Fruit fly (Drosophila melanogaster) whole organism, embryonic: ENCODE data around the gene Lamtor4.

ENCODE experiments used
- ATbp ChIP-seq: fragments of 200-800 bp; sonication (Bioruptor generic); optimal IDR thresholded peaks from 2 replicates; lab custom pipeline; 2017; ENCODE audit warnings: missing biosample characterization, mild to moderate bottlenecking, missing genetic modification characterization, missing genetic modification reagents
- Aef1 ChIP-seq: fragments of 200-800 bp; sonication (Bioruptor generic); IDR thresholded peaks from 3 replicates; pipeline ENCODE4 v1.3.6; 2022; ENCODE audit warnings: missing biosample characterization, missing genetic modification characterization
- Atf-2 ChIP-seq: fragments of 200-800 bp; sonication (Bioruptor generic); optimal IDR thresholded peaks from 2 replicates; lab custom pipeline; 2016; ENCODE audit warnings: missing biosample characterization, missing genetic modification characterization
- CG10366 ChIP-seq: fragments of 200-800 bp; sonication (Bioruptor generic); IDR thresholded peaks from 2 replicates; pipeline ENCODE4 v1.3.6; 2022; ENCODE audit warnings: missing biosample characterization, missing genetic modification characterization
- CG13287 ChIP-seq: fragments of 200-800 bp; sonication (Bioruptor generic); IDR thresholded peaks from 2 replicates; pipeline ENCODE4 v1.3.6; 2022; ENCODE audit warnings: missing biosample characterization, missing genetic modification characterization; ENCODE audit not compliant: partially characterized antibody
- CG16813 ChIP-seq: fragments of 200-800 bp; sonication (Bioruptor generic); IDR thresholded peaks from 3 replicates; pipeline ENCODE4 v1.3.6; 2022; ENCODE audit warnings: missing biosample characterization, missing genetic modification characterization; ENCODE audit not compliant: partially characterized antibody
- CG16863 ChIP-seq: fragments of 200-800 bp; sonication (Bioruptor generic); optimal IDR thresholded peaks from 3 replicates; lab custom pipeline; 2016; ENCODE audit warnings: missing biosample characterization, missing genetic modification characterization
- CG1792 ChIP-seq: fragments of 200-800 bp; sonication (Bioruptor generic); optimal IDR thresholded peaks from 2 replicates; lab custom pipeline; 2016; ENCODE audit warnings: missing biosample characterization, missing genetic modification characterization
- CG18262 ChIP-seq: fragments of 200-800 bp; optimal IDR thresholded peaks from 3 replicates; lab custom pipeline; 2019; ENCODE audit warnings: missing biosample characterization, mild to moderate bottlenecking, missing genetic modification characterization, moderate library complexity
- CG2116 ChIP-seq: fragments of 200-800 bp; sonication (Bioruptor generic); optimal IDR thresholded peaks from 3 replicates; lab custom pipeline; 2018; ENCODE audit warnings: missing biosample characterization, mild to moderate bottlenecking, missing genetic modification characterization
- CG30431 ChIP-seq: fragments of 200-800 bp; sonication (Bioruptor generic); optimal IDR thresholded peaks from 2 replicates; lab custom pipeline; 2017; ENCODE audit warnings: missing biosample characterization, missing genetic modification characterization
- CG34376 ChIP-seq: fragments of 200-800 bp; sonication (Bioruptor generic); optimal IDR thresholded peaks from 2 replicates; lab custom pipeline; 2018; ENCODE audit warnings: missing biosample characterization, mild to moderate bottlenecking, missing genetic modification characterization
- CG3995 ChIP-seq: fragments of 200-800 bp; sonication (Bioruptor generic); optimal IDR thresholded peaks from 3 replicates; lab custom pipeline; 2016; ENCODE audit warnings: missing biosample characterization, missing genetic modification characterization
- CG4404 ChIP-seq: fragments of 200-800 bp; sonication (Bioruptor generic); IDR thresholded peaks from 2 replicates; pipeline ENCODE4 v1.3.6; 2022; ENCODE audit warnings: missing biosample characterization, missing genetic modification characterization
- CG6254 ChIP-seq: fragments of 200-800 bp; sonication (Bioruptor generic); optimal IDR thresholded peaks from 3 replicates; lab custom pipeline; 2017; ENCODE audit warnings: mild to moderate bottlenecking, missing biosample characterization, missing genetic modification reagents, missing genetic modification characterization
- CG7786 ChIP-seq: fragments of 200-800 bp; sonication (Bioruptor generic); optimal IDR thresholded peaks from 2 replicates; lab custom pipeline; 2016; ENCODE audit warnings: missing biosample characterization, missing genetic modification characterization
- CG7963 ChIP-seq: fragments of 200-800 bp; sonication (Bioruptor generic); IDR thresholded peaks from 3 replicates; pipeline ENCODE4 v1.3.6; 2022; ENCODE audit warnings: missing biosample characterization, missing genetic modification characterization; ENCODE audit not compliant: partially characterized antibody
- CG8290 ChIP-seq, 3 experiments: fragments of 200-800 bp; sonication (Bioruptor generic); optimal IDR thresholded peaks; 2 replicates each; lab custom pipeline; 2016 to 2019; ENCODE audit warnings: missing biosample characterization in 3 of 3, missing genetic modification characterization in 3 of 3, mild to moderate bottlenecking in 2 of 3, moderate library complexity in 1 of 3
- CG8944 ChIP-seq: fragments of 200-800 bp; sonication (Bioruptor generic); optimal IDR thresholded peaks from 3 replicates; lab custom pipeline; 2016; ENCODE audit warnings: missing biosample characterization, missing genetic modification characterization
- CG9727 ChIP-seq: fragments of 200-800 bp; sonication (Bioruptor generic); optimal IDR thresholded peaks from 3 replicates; lab custom pipeline; 2017; ENCODE audit warnings: missing biosample characterization, mild to moderate bottlenecking, missing genetic modification characterization
- Camta ChIP-seq: fragments of 200-800 bp; sonication (Bioruptor generic); optimal IDR thresholded peaks from 2 replicates; lab custom pipeline; 2016; ENCODE audit warnings: missing biosample characterization, missing genetic modification characterization
- CkIIα-i1 ChIP-seq: fragments of 200-800 bp; sonication (Bioruptor generic); IDR thresholded peaks from 2 replicates; pipeline ENCODE4 v1.3.6; 2022; ENCODE audit warnings: missing biosample characterization, missing genetic modification characterization
- Dref ChIP-seq: fragments of 200-800 bp; sonication (Bioruptor generic); IDR thresholded peaks from 2 replicates; pipeline ENCODE4 v1.3.6; 2022; ENCODE audit warnings: missing biosample characterization, missing genetic modification characterization
- H2.0 ChIP-seq: fragments of 200-800 bp; sonication (Bioruptor generic); IDR thresholded peaks from 2 replicates; pipeline ENCODE4 v1.3.6; 2022; ENCODE audit warnings: missing biosample characterization, missing genetic modification characterization
- Hand ChIP-seq: fragments of 200-800 bp; sonication (Bioruptor generic); optimal IDR thresholded peaks from 2 replicates; lab custom pipeline; 2017; ENCODE audit warnings: mild to moderate bottlenecking, missing biosample characterization, missing genetic modification reagents, missing genetic modification characterization
- MESR4 ChIP-seq: fragments of 200-800 bp; sonication (Bioruptor generic); optimal IDR thresholded peaks from 2 replicates; lab custom pipeline; 2018; ENCODE audit warnings: missing biosample characterization, mild to moderate bottlenecking, missing genetic modification characterization, moderate library complexity
- Oli ChIP-seq: fragments of 200-800 bp; sonication (Bioruptor generic); optimal IDR thresholded peaks from 2 replicates; lab custom pipeline; 2018; ENCODE audit warnings: missing biosample characterization, mild to moderate bottlenecking, missing genetic modification characterization, moderate library complexity
- Opbp ChIP-seq: fragments of 200-800 bp; sonication (Bioruptor generic); IDR thresholded peaks from 3 replicates; pipeline ENCODE4 v1.3.6; 2022; ENCODE audit warnings: missing biosample characterization, missing genetic modification characterization; ENCODE audit not compliant: partially characterized antibody
- amos ChIP-seq: fragments of 200-800 bp; sonication (Bioruptor generic); IDR thresholded peaks from 2 replicates; pipeline ENCODE4 v1.3.6; 2022; ENCODE audit warnings: missing biosample characterization, missing genetic modification characterization; ENCODE audit not compliant: partially characterized antibody
- ato ChIP-seq: fragments of 200-800 bp; sonication (Bioruptor generic); IDR thresholded peaks from 2 replicates; pipeline ENCODE4 v1.3.6; 2022; ENCODE audit warnings: missing biosample characterization, missing genetic modification characterization; ENCODE audit not compliant: partially characterized antibody
- bbx ChIP-seq: fragments of 200-800 bp; sonication (Bioruptor generic); IDR thresholded peaks from 2 replicates; pipeline ENCODE4 v1.3.6; 2022; ENCODE audit warnings: missing biosample characterization, missing genetic modification characterization; ENCODE audit not compliant: partially characterized antibody
- bowl ChIP-seq: fragments of 200-800 bp; sonication (Bioruptor generic); IDR thresholded peaks from 2 replicates; pipeline ENCODE4 v1.3.6; 2022; ENCODE audit warnings: missing biosample characterization, missing genetic modification characterization
- corto ChIP-seq: fragments of 200-800 bp; sonication (Bioruptor generic); optimal IDR thresholded peaks from 2 replicates; lab custom pipeline; 2016; ENCODE audit warnings: missing biosample characterization, mild to moderate bottlenecking, missing genetic modification characterization, moderate library complexity
- crp ChIP-seq, 2 experiments: fragments of 200-800 bp; sonication (Bioruptor generic); optimal IDR thresholded peaks; 2 replicates in 1 of 2; 3 replicates in 1 of 2; lab custom pipeline; 2017; ENCODE audit warnings: missing biosample characterization in 2 of 2, missing genetic modification characterization in 2 of 2, mild to moderate bottlenecking in 1 of 2, moderate library complexity in 1 of 2
- dmrt11E ChIP-seq: fragments of 200-800 bp; sonication (Bioruptor generic); optimal IDR thresholded peaks from 3 replicates; lab custom pipeline; 2018; ENCODE audit warnings: missing biosample characterization, mild to moderate bottlenecking, missing genetic modification characterization, moderate library complexity
- en ChIP-seq: fragments of 200-800 bp; sonication (Bioruptor generic); optimal IDR thresholded peaks from 2 replicates; lab custom pipeline; 2016; ENCODE audit warnings: missing biosample characterization, missing genetic modification characterization
- fru ChIP-seq: fragments of >200 bp; optimal IDR thresholded peaks from 2 replicates; lab custom pipeline; 2017
- grau ChIP-seq: fragments of 200-800 bp; optimal IDR thresholded peaks from 3 replicates; lab custom pipeline; 2019; ENCODE audit warnings: missing biosample characterization, mild to moderate bottlenecking, missing genetic modification characterization, moderate library complexity
- her ChIP-seq: fragments of 200-800 bp; sonication (Bioruptor generic); optimal IDR thresholded peaks from 2 replicates; lab custom pipeline; 2016; ENCODE audit warnings: missing biosample characterization, missing genetic modification characterization
- hkb ChIP-seq, 2 experiments: fragments of 200-800 bp in 1 of 2; fragments of >200 bp in 1 of 2; sonication (Bioruptor generic) in 1 of 2; IDR thresholded peaks in 1 of 2; optimal IDR thresholded peaks in 1 of 2; 2 replicates each; pipeline versions ENCODE4 v1.3.6 to Lab custom; 2017 to 2022; ENCODE audit warnings: missing biosample characterization in 1 of 2, missing genetic modification characterization in 1 of 2
- jumu ChIP-seq: fragments of 200-800 bp; sonication (Bioruptor generic); optimal IDR thresholded peaks from 3 replicates; lab custom pipeline; 2016; ENCODE audit warnings: missing biosample characterization, missing genetic modification characterization
- kay ChIP-seq: fragments of 200-800 bp; sonication (Bioruptor generic); optimal IDR thresholded peaks from 2 replicates; lab custom pipeline; 2016; ENCODE audit warnings: missing biosample characterization, missing genetic modification characterization
- maf-S ChIP-seq: fragments of 200-800 bp; sonication (Bioruptor generic); optimal IDR thresholded peaks from 2 replicates; lab custom pipeline; 2016; ENCODE audit warnings: missing biosample characterization, missing genetic modification characterization
- pho ChIP-seq: fragments of 200-800 bp; sonication (Bioruptor generic); optimal IDR thresholded peaks from 2 replicates; lab custom pipeline; 2016; ENCODE audit warnings: missing biosample characterization, missing genetic modification characterization
- shn ChIP-seq: fragments of 200-800 bp; sonication (Bioruptor generic); optimal IDR thresholded peaks from 3 replicates; lab custom pipeline; 2016; ENCODE audit warnings: missing biosample characterization, missing genetic modification characterization
- so ChIP-seq: fragments of 200-800 bp; sonication (Bioruptor generic); IDR thresholded peaks from 3 replicates; pipeline ENCODE4 v1.3.6; 2022; ENCODE audit warnings: missing biosample characterization, missing genetic modification characterization
- sug ChIP-seq: fragments of 200-800 bp; optimal IDR thresholded peaks from 2 replicates; lab custom pipeline; 2019; ENCODE audit warnings: missing biosample characterization, mild to moderate bottlenecking, missing genetic modification characterization, moderate library complexity
- trh ChIP-seq: fragments of 200-800 bp; sonication (Bioruptor generic); optimal IDR thresholded peaks from 2 replicates; lab custom pipeline; 2016; ENCODE audit warnings: missing biosample characterization, missing genetic modification characterization
- tup ChIP-seq: fragments of 200-800 bp; sonication (Bioruptor generic); optimal IDR thresholded peaks from 2 replicates; lab custom pipeline; 2016; ENCODE audit warnings: missing biosample characterization, mild to moderate bottlenecking, missing genetic modification characterization, moderate library complexity
- vfl ChIP-seq: fragments of 200-800 bp; sonication (Bioruptor generic); optimal IDR thresholded peaks from 2 replicates; lab custom pipeline; 2016; ENCODE audit warnings: missing biosample characterization, missing genetic modification characterization

The Lamtor4 gene

DNA sequence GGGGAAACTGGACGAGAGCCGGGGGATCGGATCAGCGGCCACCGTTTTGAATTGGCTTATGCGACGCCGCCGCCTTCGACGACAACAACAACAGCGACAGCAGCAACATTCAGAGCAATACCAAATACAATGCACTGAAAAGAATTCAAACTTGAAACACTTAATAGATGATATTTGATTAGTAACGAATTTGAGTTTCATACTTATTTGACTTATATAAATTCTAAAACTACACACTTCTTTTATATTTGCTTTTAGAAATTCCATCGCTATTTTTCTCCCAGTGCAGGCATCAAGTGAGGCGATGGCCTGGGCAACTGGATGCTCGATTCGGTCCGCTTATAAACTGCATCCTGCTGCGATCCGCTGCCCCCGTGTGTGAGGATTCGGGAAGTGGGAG is 28.7 kb upstream of the Lamtor4 start (continued):
- TF ChIP-seq Opbp (GFP tag; lab: Robert Waterston, UW) = no peak
- TF ChIP-seq Camta (GFP tag; lab: Kevin White, UChicago) = no peak
- TF ChIP-seq CG30431 (GFP tag; lab: Kevin White, UChicago) = no peak
- no peak for TF ChIP-seq CG16863 (GFP tag; lab: Kevin White, UChicago)
- no peak for TF ChIP-seq hkb (optimal IDR thresholded peaks at IDR 0.05; lab: Kevin White, UChicago)
- TF ChIP-seq hkb (GFP tag; IDR thresholded peaks at IDR 0.05; lab: Robert Waterston, UW) = 0 out of 2 replicates have a peak, but pooled peaks have one; percentile 38
- no peak for TF ChIP-seq CkIIα-i1 (GFP tag; lab: Robert Waterston, UW)
- peak; percentile 69 for TF ChIP-seq CG9727 (GFP tag; lab: Kevin White, UChicago)
- TF ChIP-seq CG16813 (GFP tag; lab: Robert Waterston, UW) = no peak
- no peak for TF ChIP-seq amos (GFP tag; lab: Robert Waterston, UW)
- no peak for TF ChIP-seq sug (tag; lab: Kevin White, UChicago)
- TF ChIP-seq maf-S (GFP tag; lab: Kevin White, UChicago) = no peak
- TF ChIP-seq crp (GFP tag; optimal IDR thresholded peaks at IDR 0.05; lab: Kevin White, UChicago) = no peak
- TF ChIP-seq CG7786 (GFP tag; lab: Kevin White, UChicago) = no peak
- TF ChIP-seq corto = peak; percentile 15
- peak; percentile 8 for TF ChIP-seq grau (tag; lab: Kevin White, UChicago)
- TF ChIP-seq CG6254 (GFP tag; lab: Kevin White, UChicago) = no peak
- no peak for TF ChIP-seq her (GFP tag; lab: Kevin White, UChicago)
- no peak for TF ChIP-seq Hand (GFP tag; lab: Kevin White, UChicago)
- TF ChIP-seq dmrt11E (tag; lab: Kevin White, UChicago) = peak; percentile 72
- TF ChIP-seq en (GFP tag; lab: Kevin White, UChicago) = no peak
- TF ChIP-seq jumu (GFP tag; lab: Kevin White, UChicago) = peak; percentile 23
- TF ChIP-seq CG8290 (GFP tag; optimal IDR thresholded peaks at IDR 0.05; lab: Kevin White, UChicago) = no peak
- TF ChIP-seq CG8290 (tag; optimal IDR thresholded peaks at IDR 0.05; lab: Kevin White, UChicago) = no peak
- no peak for TF ChIP-seq bbx (GFP tag; lab: Robert Waterston, UW)
- peak; percentile 15 for TF ChIP-seq Oli (tag; lab: Kevin White, UChicago)
- TF ChIP-seq CG2116 (GFP tag; lab: Kevin White, UChicago) = no peak
- no peak for TF ChIP-seq shn (GFP tag; lab: Kevin White, UChicago)
- TF ChIP-seq CG13287 = no peak
- TF ChIP-seq CG3995 (GFP tag; lab: Kevin White, UChicago) = no peak
- TF ChIP-seq vfl (GFP tag; lab: Kevin White, UChicago) = no peak
- no peak for TF ChIP-seq trh (GFP tag; lab: Kevin White, UChicago)
- peak; percentile 48 for TF ChIP-seq CG18262 (tag; lab: Kevin White, UChicago)
- TF ChIP-seq MESR4 = no peak
- TF ChIP-seq kay (GFP tag; lab: Kevin White, UChicago) = no peak
- TF ChIP-seq fru (lab: Kevin White, UChicago) = no peak
- peak; percentile 63 for TF ChIP-seq CG4404 (GFP tag; lab: Robert Waterston, UW)
- TF ChIP-seq Atf-2 (GFP tag; lab: Kevin White, UChicago) = no peak
- TF ChIP-seq Aef1 (GFP tag; lab: Robert Waterston, UW) = no peak
- no peak for TF ChIP-seq CG8944 (GFP tag; lab: Kevin White, UChicago)
- no peak for TF ChIP-seq CG7963
- TF ChIP-seq Dref = no peak
- TF ChIP-seq CG1792 (GFP tag; lab: Kevin White, UChicago) = no peak
- 0 out of 2 replicates have a peak, but pooled peaks have one; percentile 20 for TF ChIP-seq H2.0
- 0 out of 3 replicates have a peak, but pooled peaks have one; percentile 36 for TF ChIP-seq so
- TF ChIP-seq CG10366 (GFP tag; lab: Robert Waterston, UW) = no peak
- no peak for TF ChIP-seq bowl (GFP tag; lab: Robert Waterston, UW)
- TF ChIP-seq pho = no peak
- no peak for TF ChIP-seq CG34376 (GFP tag; lab: Kevin White, UChicago)
- TF ChIP-seq ato = no peak
- TF ChIP-seq ATbp (GFP tag; lab: Kevin White, UChicago) = no peak
- no peak for TF ChIP-seq tup
